Fruit fly (Drosophila melanogaster): Measurements from ENCODE around the gene CG7017.

- peak; percentile 26 for TF ChIP-seq CG5204 (GFP tag; optimal IDR thresholded peaks at IDR 0.05)
- TF ChIP-seq tj (GFP tag; optimal IDR thresholded peaks at IDR 0.05) = no peak
- no peak for TF ChIP-seq bab1 (GFP tag; optimal IDR thresholded peaks at IDR 0.05)
Measured at dm6 chr3L:20194731-20195130, 17.2 kb downstream of the CG7017 start.

Data from whole organism, adult.